Fruit fly (Drosophila melanogaster): ENCODE results near the gene CG9743.

CG9743 gene

DNA sequence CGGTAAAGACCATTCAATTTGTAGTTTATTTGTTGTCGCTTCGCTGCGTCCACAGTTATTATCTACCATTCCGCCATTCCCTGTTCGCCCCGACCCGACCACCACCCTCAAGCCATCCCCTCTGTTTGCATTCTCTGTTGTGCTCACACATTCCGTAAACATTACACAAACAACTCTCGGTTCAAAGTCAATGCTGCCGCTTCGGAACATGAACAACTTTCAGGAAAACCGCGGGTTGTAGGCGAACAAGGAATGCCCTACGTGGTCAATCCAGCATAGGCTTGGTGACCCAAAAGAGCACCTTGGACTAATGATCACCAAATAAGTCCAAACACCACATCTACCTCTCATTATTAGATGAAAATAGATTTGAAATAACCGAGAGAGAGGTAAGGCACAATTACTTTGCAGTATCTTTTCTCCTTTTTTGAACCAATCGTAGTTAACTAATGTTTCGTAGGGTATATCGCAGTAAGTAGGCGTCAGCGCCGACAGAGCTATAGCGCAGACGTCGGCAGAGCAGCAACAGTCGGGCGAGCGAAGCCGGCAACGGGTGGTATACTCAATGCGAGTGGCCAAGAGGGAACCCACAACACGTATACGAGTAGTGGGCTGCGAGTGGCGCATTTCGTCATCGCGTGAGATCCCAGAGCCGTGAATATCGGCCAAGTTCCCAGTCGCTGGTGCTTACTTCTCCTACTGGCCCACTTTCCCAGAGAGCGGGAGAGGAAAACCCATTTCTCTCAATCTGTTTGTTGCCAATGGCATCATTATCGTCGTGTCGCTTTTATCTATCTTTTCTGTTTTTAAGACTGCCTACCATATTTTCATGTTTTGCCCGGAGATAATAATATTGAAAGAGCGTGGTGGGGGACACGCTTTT lies 547 bp upstream of the CG9743 start (continued):
- TF ChIP-seq CG7987 (GFP tag; optimal IDR thresholded peaks at IDR 0.05): peak; percentile 88
- TF ChIP-seq bigmax (GFP tag; optimal IDR thresholded peaks at IDR 0.05): no peak
- peak; percentile 97 for TF ChIP-seq CG10147 (GFP tag; optimal IDR thresholded peaks at IDR 0.05)
- TF ChIP-seq CG12744 (GFP tag; optimal IDR thresholded peaks at IDR 0.05): peak; percentile 88
- peak; percentile 24 for TF ChIP-seq pzg (GFP tag; optimal IDR thresholded peaks at IDR 0.05)
- peak; percentile 32; the same call in 1 of the 3 replicates for TF ChIP-seq CG34224 (GFP tag; IDR thresholded peaks at IDR 0.05; ENCODE audit: partially characterized antibody)
- peak; percentile 91 for TF ChIP-seq Rx (GFP tag; IDR thresholded peaks at IDR 0.05)
- peak; percentile 94 for TF ChIP-seq chinmo (GFP tag; IDR thresholded peaks at IDR 0.05; ENCODE audit: partially characterized antibody)
- no peak for TF ChIP-seq zf30C (GFP tag; optimal IDR thresholded peaks at IDR 0.05)
- TF ChIP-seq unc-4 (GFP tag; IDR thresholded peaks at IDR 0.05; ENCODE audit: partially characterized antibody): 0 out of 2 replicates have a peak, but pooled peaks have one; percentile 3
- peak; percentile 98 for TF ChIP-seq ranshi (GFP tag; IDR thresholded peaks at IDR 0.05)
- peak; percentile 87 for TF ChIP-seq CG17802 (tag; optimal IDR thresholded peaks at IDR 0.05)
- TF ChIP-seq CG17186 (GFP tag; optimal IDR thresholded peaks at IDR 0.05): peak; percentile 89
- TF ChIP-seq sqz (GFP tag; optimal IDR thresholded peaks at IDR 0.05): peak; percentile 73
- no peak for TF ChIP-seq cg (GFP tag; optimal IDR thresholded peaks at IDR 0.05)
- peak; percentile 94 for TF ChIP-seq fu2 (GFP tag; optimal IDR thresholded peaks at IDR 0.05)
- TF ChIP-seq slp2 (GFP tag; optimal IDR thresholded peaks at IDR 0.05): peak; percentile 96
- no peak for TF ChIP-seq Tbp (GFP tag; optimal IDR thresholded peaks at IDR 0.05)
- peak; percentile 97 for TF ChIP-seq btn (GFP tag; optimal IDR thresholded peaks at IDR 0.05)
- peak; percentile 93 for TF ChIP-seq jing (GFP tag; optimal IDR thresholded peaks at IDR 0.05)
- peak; percentile 87 for TF ChIP-seq TFAM (GFP tag; optimal IDR thresholded peaks at IDR 0.05)
- peak; percentile 96 for TF ChIP-seq CG12104 (GFP tag; optimal IDR thresholded peaks at IDR 0.05)
- TF ChIP-seq cas (GFP tag; IDR thresholded peaks at IDR 0.05): peak; percentile 70
- peak; percentile 98 for TF ChIP-seq repo (GFP tag; optimal IDR thresholded peaks at IDR 0.05)
- peak; percentile 95 for TF ChIP-seq tap (tag; optimal IDR thresholded peaks at IDR 0.05)
- TF ChIP-seq trem (tag; optimal IDR thresholded peaks at IDR 0.05): peak; percentile 92
- peak; percentile 91 for TF ChIP-seq CG32532 (GFP tag; IDR thresholded peaks at IDR 0.05)
- TF ChIP-seq gcm2 (GFP tag; optimal IDR thresholded peaks at IDR 0.05): peak; percentile 66
- TF ChIP-seq CG7928 (GFP tag; optimal IDR thresholded peaks at IDR 0.05): peak; percentile 77
- no peak for TF ChIP-seq Dref (GFP tag; IDR thresholded peaks at IDR 0.05)
- TF ChIP-seq Hr3 (GFP tag; optimal IDR thresholded peaks at IDR 0.05): peak; percentile 92
- peak; percentile 73 for TF ChIP-seq Drgx (GFP tag; IDR thresholded peaks at IDR 0.05)
- TF ChIP-seq CG12391 (tag; optimal IDR thresholded peaks at IDR 0.05): peak; percentile 91
- peak; percentile 92 for TF ChIP-seq stc (GFP tag; IDR thresholded peaks at IDR 0.05)
- no peak for TF ChIP-seq Elba2 (GFP tag; optimal IDR thresholded peaks at IDR 0.05)
- peak; percentile 86 for TF ChIP-seq CG14667 (GFP tag; IDR thresholded peaks at IDR 0.05)
- TF ChIP-seq CG12299 (tag; optimal IDR thresholded peaks at IDR 0.05): peak; percentile 82
- peak; percentile 87 for TF ChIP-seq CG5180 (GFP tag; optimal IDR thresholded peaks at IDR 0.05)
- peak; percentile 79; the same call in 2 of the 3 replicates for TF ChIP-seq H15 (GFP tag; IDR thresholded peaks at IDR 0.05)
- peak; percentile 90 for TF ChIP-seq HLHmδ (GFP tag; optimal IDR thresholded peaks at IDR 0.05)
- peak; percentile 96 for TF ChIP-seq CG14050 (GFP tag; IDR thresholded peaks at IDR 0.05)
- TF ChIP-seq nmo (GFP tag; optimal IDR thresholded peaks at IDR 0.05): peak; percentile 98
- TF ChIP-seq Dp (GFP tag; optimal IDR thresholded peaks at IDR 0.05): no peak
- peak; percentile 97 for TF ChIP-seq ERR (GFP tag; optimal IDR thresholded peaks at IDR 0.05)
- TF ChIP-seq cad (GFP tag; optimal IDR thresholded peaks at IDR 0.05): no peak
- TF ChIP-seq insv (GFP tag; optimal IDR thresholded peaks at IDR 0.05): peak in 1 of 2 experiments; percentile 8
- peak; percentile 88 for TF ChIP-seq CG7357 (GFP tag; IDR thresholded peaks at IDR 0.05)
- TF ChIP-seq Scr (GFP tag; IDR thresholded peaks at IDR 0.05; ENCODE audit: partially characterized antibody): 0 out of 2 replicates have a peak, but pooled peaks have one; percentile 24

Measured in whole organism, embryonic.